Worm (Caenorhabditis elegans) whole organism, L2 larva: ENCODE measurements around the gene C29F9.12.

Source experiments
- R02D3.7 ChIP-seq: fragments of 150-350 bp; optimal IDR thresholded peaks from 2 replicates; lab custom pipeline; 2014; ENCODE audit warnings: missing biosample characterization, missing genetic modification characterization
- ama-1 ChIP-seq: fragments of 150-350 bp; optimal IDR thresholded peaks from 2 replicates; lab custom pipeline; 2018; ENCODE audit warnings: inconsistent platforms
- elt-3 ChIP-seq: sonication (generic microtip); optimal IDR thresholded peaks from 2 replicates; lab custom pipeline; 2017; ENCODE audit warnings: missing biosample characterization, missing genetic modification characterization
- lin-13 ChIP-seq: fragments of 150-350 bp; optimal IDR thresholded peaks from 2 replicates; lab custom pipeline; 2014; ENCODE audit warnings: missing biosample characterization, missing genetic modification reagents, missing genetic modification characterization
- lin-39 ChIP-seq: fragments of 150-350 bp; optimal IDR thresholded peaks from 2 replicates; lab custom pipeline; 2014; ENCODE audit warnings: missing biosample characterization, missing genetic modification reagents, missing genetic modification characterization
- nhr-237 ChIP-seq: fragments of 150-350 bp; optimal IDR thresholded peaks from 2 replicates; lab custom pipeline; 2014; ENCODE audit warnings: missing biosample characterization, missing genetic modification characterization

- TF ChIP-seq lin-13 (GFP tag; lab: Kevin White, UChicago) (no peak), ama-1 (lab: Kevin White, UChicago) (no peak), R02D3.7 (tag; lab: Kevin White, UChicago) (no peak), nhr-237 (tag; lab: Kevin White, UChicago) (no peak), elt-3 (tag; lab: Kevin White, UChicago) (no peak), lin-39 (tag; lab: Kevin White, UChicago) (no peak)
These were observed 19.1 kb upstream of the C29F9.12 start, which contains the start of gene fbxb-81 for ce11 chrIII:140904-141303.
